Worm (Caenorhabditis elegans) whole organism, L4/young adult: ENCODE results near the gene sup-36.

Experiments
- W03F9.2 ChIP-seq: fragments of 150-350 bp; optimal IDR thresholded peaks from 2 replicates; lab custom pipeline; 2014; ENCODE audit warnings: missing biosample characterization, missing genetic modification characterization
- dao-5 ChIP-seq: sonication (generic microtip); optimal IDR thresholded peaks from 2 replicates; lab custom pipeline; 2016; ENCODE audit warnings: missing genotype, missing genetic modification characterization, moderate library complexity, missing compliant biosample characterization

- no peak for TF ChIP-seq dao-5 (tag; lab: Kevin White, UChicago)
- no peak for TF ChIP-seq W03F9.2 (tag; lab: Kevin White, UChicago)
Measured at ce11 chrIV:6597298-6597697, 4.2 kb upstream of the sup-36 start, which contains the start of gene F38A5.6.
